Worm (Caenorhabditis elegans) whole organism, L4 larva: ENCODE measurements around the gene H20E11.1.

ENCODE experiments used
- R02D3.7 ChIP-seq: fragments of 150-350 bp; sonication (generic microtip); optimal IDR thresholded peaks from 3 replicates; lab custom pipeline; 2014; ENCODE audit warnings: missing biosample characterization, missing genetic modification characterization
- Y75B8A.6 ChIP-seq: fragments of 200-800 bp; sonication (Bioruptor generic); IDR thresholded peaks from 2 replicates; pipeline ENCODE4 v1.3.6; 2022; ENCODE audit warnings: missing genetic modification reagents, missing genetic modification characterization, missing compliant biosample characterization
- ceh-82 ChIP-seq: sonication (generic microtip); optimal IDR thresholded peaks from 2 replicates; lab custom pipeline; 2017; ENCODE audit warnings: missing biosample characterization, missing genetic modification characterization
- lin-38 ChIP-seq: fragments of 200-800 bp; sonication (Bioruptor generic); IDR thresholded peaks from 2 replicates; pipeline ENCODE4 v1.3.6; 2022; ENCODE audit warnings: missing genetic modification reagents, missing genetic modification characterization, missing compliant biosample characterization
- nhr-25 ChIP-seq: sonication (generic microtip); optimal IDR thresholded peaks from 2 replicates; lab custom pipeline; 2017; ENCODE audit warnings: missing genetic modification characterization, mild to moderate bottlenecking, missing compliant biosample characterization, antibody characterized with exemption, moderate library complexity, borderline replicate concordance; ENCODE audit not compliant: insufficient read depth
- unc-62 ChIP-seq, 3 experiments: fragments of 150-350 bp in 1 of 3; sonication (generic microtip); optimal IDR thresholded peaks in 2 of 3; peaks in 1 of 3; 1 replicate in 1 of 3; 2 replicates in 2 of 3; lab custom pipeline; 2014 to 2017; ENCODE audit warnings: missing biosample characterization in 3 of 3, missing genetic modification characterization in 3 of 3, missing genetic modification reagents in 3 of 3, missing genotype in 1 of 3

- TF ChIP-seq Y75B8A.6 (GFP tag; lab: Robert Waterston, UW) (no peak), nhr-25 (tag; lab: Kevin White, UChicago) (no peak), R02D3.7 (tag; lab: Kevin White, UChicago) (no peak), lin-38 (GFP tag; lab: Robert Waterston, UW) (peak; percentile 32), unc-62 (GFP tag; optimal IDR thresholded peaks at IDR 0.05 in 1 of 2; lab: Kevin White, UChicago) (no peak), unc-62 (tag; optimal IDR thresholded peaks at IDR 0.05; lab: Kevin White, UChicago) (no peak), ceh-82 (tag; lab: Kevin White, UChicago) (no peak)
These were observed 37.3 kb upstream of the H20E11.1 start for ce11 chrIV:6792380-6793309.
